Worm (Caenorhabditis elegans) whole organism, young adult: ENCODE measurements around the gene mec-17.

Source experiments
- B0035.1 ChIP-seq: sonication (generic microtip); optimal IDR thresholded peaks from 2 replicates; lab custom pipeline; 2016; ENCODE audit warnings: missing genetic modification characterization, mild to moderate bottlenecking, missing compliant biosample characterization, missing genotype, missing genetic modification reagents
- B0336.3 ChIP-seq: fragments of 200-800 bp; sonication (Bioruptor generic); IDR thresholded peaks from 2 replicates; pipeline ENCODE4 v1.3.6; 2022; ENCODE audit warnings: missing genetic modification characterization, missing compliant biosample characterization
- C17E4.6 ChIP-seq: fragments of 200-800 bp; sonication (Bioruptor generic); IDR thresholded peaks from 2 replicates; pipeline ENCODE4 v1.3.6; 2022; ENCODE audit warnings: missing genetic modification reagents, missing genetic modification characterization, missing compliant biosample characterization
- F22D6.2 ChIP-seq: sonication (generic microtip); optimal IDR thresholded peaks from 2 replicates; lab custom pipeline; 2016; ENCODE audit warnings: mild to moderate bottlenecking, missing genetic modification characterization, missing compliant biosample characterization
- F55B11.4 ChIP-seq: sonication (generic microtip); optimal IDR thresholded peaks from 2 replicates; lab custom pipeline; 2016; ENCODE audit warnings: missing compliant biosample characterization, missing genetic modification characterization, borderline replicate concordance; ENCODE audit not compliant: insufficient read depth
- T07F8.4 ChIP-seq: sonication (generic microtip); optimal IDR thresholded peaks from 2 replicates; lab custom pipeline; 2016; ENCODE audit warnings: mild to moderate bottlenecking, missing genetic modification characterization, moderate library complexity, missing compliant biosample characterization
- Y53F4B.3 ChIP-seq: fragments of 200-800 bp; sonication (Bioruptor generic); IDR thresholded peaks from 2 replicates; pipeline ENCODE4 v1.3.6; 2022; ENCODE audit warnings: missing genetic modification reagents, missing genetic modification characterization, missing compliant biosample characterization
- aptf-2 ChIP-seq: fragments of 200-800 bp; sonication (Bioruptor generic); conservative IDR thresholded peaks from 2 replicates; pipeline ENCODE4 v1.3.6; 2022; ENCODE audit warnings: missing genetic modification reagents, missing genetic modification characterization, missing compliant biosample characterization
- bed-1 ChIP-seq: fragments of 200-800 bp; sonication (Bioruptor generic); IDR thresholded peaks from 2 replicates; pipeline ENCODE4 v1.3.6; 2022; ENCODE audit warnings: missing genetic modification reagents, missing genetic modification characterization, missing compliant biosample characterization
- ceh-40 ChIP-seq: fragments of 200-800 bp; sonication (Bioruptor generic); IDR thresholded peaks from 2 replicates; pipeline ENCODE4 v1.3.6; 2022; ENCODE audit warnings: missing genetic modification characterization, missing compliant biosample characterization
- ceh-79 ChIP-seq: sonication (generic microtip); optimal IDR thresholded peaks from 2 replicates; lab custom pipeline; 2017; ENCODE audit warnings: mild to moderate bottlenecking, missing genetic modification characterization, missing compliant biosample characterization
- ceh-91 ChIP-seq: fragments of 200-800 bp; sonication (Bioruptor generic); IDR thresholded peaks from 2 replicates; pipeline ENCODE4 v1.3.6; 2022; ENCODE audit warnings: missing genetic modification reagents, missing genetic modification characterization, missing compliant biosample characterization
- dpl-1 ChIP-seq: fragments of 150-350 bp; optimal IDR thresholded peaks from 2 replicates; lab custom pipeline; 2014; ENCODE audit warnings: missing biosample characterization, missing genetic modification reagents, missing genetic modification characterization
- egl-18 ChIP-seq: fragments of 200-800 bp; sonication (Bioruptor generic); IDR thresholded peaks from 2 replicates; pipeline ENCODE4 v1.3.6; 2022; ENCODE audit warnings: missing genetic modification reagents, missing genetic modification characterization, missing compliant biosample characterization
- egl-44 ChIP-seq: fragments of 200-800 bp; sonication (Bioruptor generic); IDR thresholded peaks from 2 replicates; pipeline ENCODE4 v1.3.6; 2022; ENCODE audit warnings: missing genetic modification reagents, missing genetic modification characterization, missing compliant biosample characterization
- him-1 ChIP-seq: sonication (generic microtip); optimal IDR thresholded peaks from 2 replicates; lab custom pipeline; 2016; ENCODE audit warnings: missing genotype, missing genetic modification reagents, missing genetic modification characterization, missing compliant biosample characterization
- hlh-26 ChIP-seq: fragments of 200-800 bp; sonication (Bioruptor generic); conservative IDR thresholded peaks from 2 replicates; pipeline ENCODE4 v1.3.6; 2022; ENCODE audit warnings: missing genetic modification reagents, missing genetic modification characterization, missing compliant biosample characterization
- hrde-1 ChIP-seq: sonication (generic microtip); optimal IDR thresholded peaks from 2 replicates; lab custom pipeline; 2016; ENCODE audit warnings: missing genetic modification characterization, mild to moderate bottlenecking, missing compliant biosample characterization, moderate library complexity, missing genotype, missing genetic modification reagents, borderline replicate concordance
- hsf-1 ChIP-seq: fragments of 200-800 bp; sonication (Bioruptor generic); IDR thresholded peaks from 2 replicates; pipeline ENCODE4 v1.3.6; 2022; ENCODE audit warnings: missing genetic modification reagents, missing genetic modification characterization, missing compliant biosample characterization
- lin-54 ChIP-seq: fragments of 200-800 bp; sonication (Bioruptor generic); optimal IDR thresholded peaks from 2 replicates; lab custom pipeline; 2018; ENCODE audit warnings: mild to moderate bottlenecking, missing genetic modification characterization, missing compliant biosample characterization
- lir-1 ChIP-seq: fragments of 200-800 bp; sonication (Bioruptor generic); conservative IDR thresholded peaks from 2 replicates; pipeline ENCODE4 v1.3.6; 2022; ENCODE audit warnings: missing genetic modification reagents, missing genetic modification characterization, missing compliant biosample characterization
- lsl-1 ChIP-seq: fragments of 200-800 bp; sonication (Bioruptor generic); optimal IDR thresholded peaks from 2 replicates; lab custom pipeline; 2018; ENCODE audit warnings: mild to moderate bottlenecking, missing genetic modification characterization, moderate library complexity, missing compliant biosample characterization
- lsy-27 ChIP-seq: sonication (generic microtip); optimal IDR thresholded peaks from 2 replicates; lab custom pipeline; 2017; ENCODE audit warnings: missing genetic modification characterization, mild to moderate bottlenecking, missing compliant biosample characterization, antibody characterized with exemption, missing genotype, borderline replicate concordance; ENCODE audit not compliant: insufficient read depth
- madf-3 ChIP-seq: fragments of 200-800 bp; sonication (Bioruptor generic); IDR thresholded peaks from 2 replicates; pipeline ENCODE4 v1.3.6; 2022; ENCODE audit warnings: missing genetic modification reagents, missing genetic modification characterization, missing compliant biosample characterization
- madf-8 ChIP-seq: fragments of 200-800 bp; sonication (Bioruptor generic); conservative IDR thresholded peaks from 2 replicates; pipeline ENCODE4 v1.3.6; 2022; ENCODE audit warnings: missing genetic modification reagents, missing genetic modification characterization, missing compliant biosample characterization
- nfya-2 ChIP-seq: fragments of 200-800 bp; sonication (Bioruptor generic); IDR thresholded peaks from 2 replicates; pipeline ENCODE4 v1.3.6; 2022; ENCODE audit warnings: missing genetic modification reagents, missing genetic modification characterization, missing compliant biosample characterization
- pbrm-1 ChIP-seq: fragments of 200-800 bp; sonication (Bioruptor generic); IDR thresholded peaks from 2 replicates; pipeline ENCODE4 v1.3.6; 2022; ENCODE audit warnings: missing genetic modification reagents, missing genetic modification characterization, missing compliant biosample characterization
- pha-4 ChIP-seq: fragments of 150-350 bp; sonication (generic microtip); optimal IDR thresholded peaks from 2 replicates; lab custom pipeline; 2014; ENCODE audit warnings: missing biosample characterization, missing genetic modification reagents, missing genetic modification characterization
- repo-1 ChIP-seq: sonication (generic microtip); optimal IDR thresholded peaks from 2 replicates; lab custom pipeline; 2017; ENCODE audit warnings: mild to moderate bottlenecking, missing genetic modification characterization, missing compliant biosample characterization
- snpc-1.1 ChIP-seq: sonication (generic microtip); optimal IDR thresholded peaks from 2 replicates; lab custom pipeline; 2017; ENCODE audit warnings: missing genetic modification characterization, mild to moderate bottlenecking, missing compliant biosample characterization, antibody characterized with exemption, moderate library complexity, missing genotype, missing genetic modification reagents; ENCODE audit not compliant: insufficient read depth
- snpc-3.4 ChIP-seq: sonication (generic microtip); optimal IDR thresholded peaks from 2 replicates; lab custom pipeline; 2017; ENCODE audit warnings: missing genetic modification characterization, mild to moderate bottlenecking, missing compliant biosample characterization, antibody characterized with exemption, moderate library complexity, missing genotype, missing genetic modification reagents
- snpc-4 ChIP-seq, 5 experiments: fragments of 150-350 bp in 1 of 5; sonication (generic microtip) in 4 of 5; optimal IDR thresholded peaks; 2 replicates each; lab custom pipeline; 2014 to 2018; ENCODE audit warnings: missing genetic modification characterization in 5 of 5, missing biosample characterization in 3 of 5, antibody characterized with exemption in 2 of 5, mild to moderate bottlenecking in 2 of 5, missing compliant biosample characterization in 2 of 5, missing genotype in 2 of 5, moderate library complexity in 2 of 5, missing genetic modification reagents in 1 of 5
- sptf-2 ChIP-seq: fragments of 200-800 bp; sonication (Bioruptor generic); optimal IDR thresholded peaks from 2 replicates; lab custom pipeline; 2018; ENCODE audit warnings: mild to moderate bottlenecking, missing genetic modification characterization, missing compliant biosample characterization
- tbp1 ChIP-seq: fragments of 200-800 bp; sonication (Bioruptor generic); optimal IDR thresholded peaks from 2 replicates; lab custom pipeline; 2018; ENCODE audit warnings: mild to moderate bottlenecking, missing genetic modification characterization, missing compliant biosample characterization
- tbx-9 ChIP-seq: sonication (generic microtip); optimal IDR thresholded peaks from 2 replicates; lab custom pipeline; 2016; ENCODE audit warnings: borderline replicate concordance, missing genetic modification characterization, inconsistent platforms, missing compliant biosample characterization
- unc-130 ChIP-seq: sonication (generic microtip); optimal IDR thresholded peaks from 2 replicates; lab custom pipeline; 2016; ENCODE audit warnings: missing genetic modification reagents, missing genetic modification characterization, missing compliant biosample characterization
- zfh-2 ChIP-seq: fragments of 200-800 bp; sonication (Bioruptor generic); conservative IDR thresholded peaks from 2 replicates; pipeline ENCODE4 v1.3.6; 2022; ENCODE audit warnings: missing genetic modification reagents, missing genetic modification characterization, missing compliant biosample characterization
- ztf-28 ChIP-seq: fragments of 200-800 bp; sonication (Bioruptor generic); IDR thresholded peaks from 2 replicates; pipeline ENCODE4 v1.3.6; 2022; ENCODE audit warnings: missing genetic modification reagents, missing genetic modification characterization, missing compliant biosample characterization

mec-17 gene

DNA sequence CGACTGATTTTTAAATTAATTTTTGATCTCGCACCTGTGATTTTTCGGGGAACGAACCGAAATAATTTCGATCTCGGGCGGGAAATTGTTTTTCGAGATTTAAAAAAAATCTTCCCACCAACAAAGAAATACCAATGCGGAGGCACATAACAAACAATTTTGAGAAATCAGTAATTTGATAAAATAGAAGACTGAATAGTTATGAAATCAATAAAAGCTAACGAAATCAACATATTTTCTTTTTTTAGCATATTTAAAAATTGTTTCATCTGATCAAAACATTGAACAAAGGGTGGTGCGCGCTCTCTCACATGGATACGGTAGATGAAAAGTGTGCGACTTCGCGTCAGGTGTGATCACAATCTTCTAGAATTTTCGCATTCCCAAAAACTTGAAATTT lies 28.9 kb downstream of the mec-17 start (continued):
- TF ChIP-seq zfh-2, result no peak
- TF ChIP-seq lsl-1 (GFP tag; lab: Kevin White, UChicago), result peak; percentile 92
- TF ChIP-seq B0035.1 (tag; lab: Kevin White, UChicago), result no peak
- no peak for TF ChIP-seq repo-1 (tag; lab: Kevin White, UChicago)
- TF ChIP-seq tbx-9, result no peak
- no peak for TF ChIP-seq hlh-26 (GFP tag; lab: Robert Waterston, UW)
- TF ChIP-seq lsy-27 (tag; lab: Kevin White, UChicago), result no peak
- 0 out of 2 replicates have a peak, but pooled peaks have one; percentile 11 for TF ChIP-seq C17E4.6 (GFP tag; lab: Robert Waterston, UW)
- peak; percentile 4 for TF ChIP-seq snpc-4 (GFP tag; optimal IDR thresholded peaks at IDR 0.05; lab: Kevin White, UChicago)
- TF ChIP-seq snpc-4 (tag; optimal IDR thresholded peaks at IDR 0.05; lab: Kevin White, UChicago), result peak in 2 of 4 experiments; percentile 44 to 49
- TF ChIP-seq T07F8.4 (tag; lab: Kevin White, UChicago), result no peak
- TF ChIP-seq ztf-28, result no peak
- peak; percentile 77 for TF ChIP-seq unc-130 (GFP tag; lab: Kevin White, UChicago)
- TF ChIP-seq lir-1 (GFP tag; lab: Robert Waterston, UW), result no peak
- peak; percentile 37 for TF ChIP-seq dpl-1 (GFP tag; lab: Kevin White, UChicago)
- TF ChIP-seq snpc-1.1 (tag; lab: Kevin White, UChicago), result no peak
- TF ChIP-seq him-1 (tag; lab: Kevin White, UChicago), result peak; percentile 7
- TF ChIP-seq pbrm-1 (GFP tag; lab: Robert Waterston, UW), result 0 out of 2 replicates have a peak, but pooled peaks have one; percentile 51
- TF ChIP-seq lin-54 (GFP tag; lab: Kevin White, UChicago), result peak; percentile 52
- TF ChIP-seq ceh-91 (GFP tag; lab: Robert Waterston, UW), result peak; percentile 84
- TF ChIP-seq nfya-2 (GFP tag; lab: Robert Waterston, UW), result no peak
- no peak for TF ChIP-seq sptf-2 (GFP tag; lab: Kevin White, UChicago)
- peak; percentile 76 for TF ChIP-seq madf-8 (GFP tag; lab: Robert Waterston, UW)
- TF ChIP-seq hrde-1 (tag; lab: Kevin White, UChicago), result peak; percentile 32
- no peak for TF ChIP-seq egl-18
- TF ChIP-seq madf-3 (GFP tag; lab: Robert Waterston, UW), result peak; percentile 53; the same call in 1 of the 2 replicates
- no peak for TF ChIP-seq bed-1 (GFP tag; lab: Robert Waterston, UW)
- no peak for TF ChIP-seq F55B11.4
- TF ChIP-seq F22D6.2, result no peak
- TF ChIP-seq Y53F4B.3, result no peak
- TF ChIP-seq ceh-79 (tag; lab: Kevin White, UChicago), result no peak
- no peak for TF ChIP-seq B0336.3
- TF ChIP-seq tbp1 (GFP tag; lab: Kevin White, UChicago), result peak; percentile 43
- TF ChIP-seq egl-44, result no peak
- no peak for TF ChIP-seq pha-4 (tag; lab: Kevin White, UChicago)
- peak; percentile 81 for TF ChIP-seq snpc-3.4 (tag; lab: Kevin White, UChicago)
- TF ChIP-seq ceh-40 (GFP tag; lab: Robert Waterston, UW), result no peak
- TF ChIP-seq hsf-1 (GFP tag; lab: Robert Waterston, UW), result peak; percentile 97
- peak; percentile 91 for TF ChIP-seq aptf-2 (GFP tag; lab: Robert Waterston, UW)
